Fruit fly (Drosophila melanogaster) whole organism, embryonic: ENCODE measurements around the gene mts.

Experiments
- CG1024 ChIP-seq: fragments of 200-800 bp; sonication (Bioruptor generic); IDR thresholded peaks from 2 replicates; pipeline ENCODE4 v1.3.6; 2022; ENCODE audit warnings: missing biosample characterization, missing genetic modification characterization
- CG12071 ChIP-seq: fragments of 200-800 bp; sonication (Bioruptor generic); optimal IDR thresholded peaks from 3 replicates; lab custom pipeline; 2018; ENCODE audit warnings: missing biosample characterization, mild to moderate bottlenecking, missing genetic modification characterization
- CG30403 ChIP-seq: fragments of 200-800 bp; sonication (Bioruptor generic); optimal IDR thresholded peaks from 3 replicates; lab custom pipeline; 2016; ENCODE audit warnings: missing biosample characterization, missing genetic modification characterization
- CG30431 ChIP-seq: fragments of 200-800 bp; sonication (Bioruptor generic); optimal IDR thresholded peaks from 2 replicates; lab custom pipeline; 2017; ENCODE audit warnings: missing biosample characterization, missing genetic modification characterization
- CG31441 ChIP-seq: fragments of 200-800 bp; sonication (Bioruptor generic); IDR thresholded peaks from 2 replicates; pipeline ENCODE4 v1.3.6; 2022; ENCODE audit warnings: missing biosample characterization, missing genetic modification characterization
- CG32767 ChIP-seq: fragments of 200-800 bp; sonication (Bioruptor generic); IDR thresholded peaks from 2 replicates; pipeline ENCODE4 v1.3.6; 2022; ENCODE audit warnings: missing biosample characterization, missing genetic modification characterization
- CG34376 ChIP-seq: fragments of 200-800 bp; sonication (Bioruptor generic); optimal IDR thresholded peaks from 2 replicates; lab custom pipeline; 2018; ENCODE audit warnings: missing biosample characterization, mild to moderate bottlenecking, missing genetic modification characterization
- CG8290 ChIP-seq, 3 experiments: fragments of 200-800 bp; sonication (Bioruptor generic); optimal IDR thresholded peaks; 2 replicates each; lab custom pipeline; 2016 to 2019; ENCODE audit warnings: missing biosample characterization in 3 of 3, missing genetic modification characterization in 3 of 3, mild to moderate bottlenecking in 2 of 3, moderate library complexity in 1 of 3
- CG9817 ChIP-seq: fragments of 200-800 bp; sonication (Bioruptor generic); optimal IDR thresholded peaks from 2 replicates; lab custom pipeline; 2018; ENCODE audit warnings: missing biosample characterization, mild to moderate bottlenecking, missing genetic modification characterization, moderate library complexity
- Chrac-16 ChIP-seq: fragments of 200-800 bp; sonication (Bioruptor generic); optimal IDR thresholded peaks from 3 replicates; lab custom pipeline; 2016; ENCODE audit warnings: missing biosample characterization, missing genetic modification characterization
- D19A ChIP-seq: fragments of 200-800 bp; optimal IDR thresholded peaks from 3 replicates; lab custom pipeline; 2019; ENCODE audit warnings: missing biosample characterization, mild to moderate bottlenecking, missing genetic modification characterization, moderate library complexity
- Elba2 ChIP-seq: fragments of 200-800 bp; sonication (Bioruptor generic); optimal IDR thresholded peaks from 3 replicates; lab custom pipeline; 2016; ENCODE audit warnings: missing biosample characterization, missing genetic modification characterization
- Fer2 ChIP-seq: fragments of 200-800 bp; sonication (Bioruptor generic); optimal IDR thresholded peaks from 2 replicates; lab custom pipeline; 2018; ENCODE audit warnings: missing biosample characterization, mild to moderate bottlenecking, missing genetic modification characterization, moderate library complexity
- HLH3B ChIP-seq: fragments of 200-800 bp; sonication (Bioruptor generic); IDR thresholded peaks from 2 replicates; pipeline ENCODE4 v1.3.6; 2022; ENCODE audit warnings: missing biosample characterization, missing genetic modification characterization
- HLH4C ChIP-seq: fragments of 200-800 bp; sonication (Bioruptor generic); IDR thresholded peaks from 3 replicates; pipeline ENCODE4 v1.3.6; 2022; ENCODE audit warnings: missing biosample characterization, missing genetic modification characterization; ENCODE audit not compliant: partially characterized antibody
- HmgZ ChIP-seq: fragments of 200-800 bp; sonication (Bioruptor generic); optimal IDR thresholded peaks from 2 replicates; lab custom pipeline; 2018; ENCODE audit warnings: missing biosample characterization, mild to moderate bottlenecking, missing genetic modification characterization
- Hr3 ChIP-seq: fragments of 200-800 bp; sonication (Bioruptor generic); optimal IDR thresholded peaks from 3 replicates; lab custom pipeline; 2016; ENCODE audit warnings: missing biosample characterization, missing genetic modification characterization
- Mrtf ChIP-seq: fragments of 200-800 bp; sonication (Bioruptor generic); IDR thresholded peaks from 3 replicates; pipeline ENCODE4 v1.3.6; 2022; ENCODE audit warnings: missing biosample characterization, missing genetic modification characterization
- NFAT ChIP-seq: fragments of 200-800 bp; sonication (Bioruptor generic); IDR thresholded peaks from 2 replicates; pipeline ENCODE4 v1.3.6; 2022; ENCODE audit warnings: missing biosample characterization, missing genetic modification characterization
- NfI ChIP-seq: fragments of 200-800 bp; sonication (Bioruptor generic); optimal IDR thresholded peaks from 3 replicates; lab custom pipeline; 2018; ENCODE audit warnings: missing biosample characterization, mild to moderate bottlenecking, missing genetic modification characterization, moderate library complexity
- Oaz ChIP-seq: fragments of 200-800 bp; sonication (Bioruptor generic); IDR thresholded peaks from 2 replicates; pipeline ENCODE4 v1.3.6; 2022; ENCODE audit warnings: missing biosample characterization, missing genetic modification characterization
- Ravus ChIP-seq: fragments of 200-800 bp; sonication (Bioruptor generic); IDR thresholded peaks from 2 replicates; pipeline ENCODE4 v1.3.6; 2022; ENCODE audit warnings: missing biosample characterization, missing genetic modification characterization
- Rfx ChIP-seq: fragments of 200-800 bp; sonication (Bioruptor generic); IDR thresholded peaks from 2 replicates; pipeline ENCODE4 v1.3.6; 2022; ENCODE audit warnings: missing biosample characterization, missing genetic modification characterization
- Side ChIP-seq: fragments of 200-800 bp; sonication (Bioruptor generic); optimal IDR thresholded peaks from 2 replicates; lab custom pipeline; 2016; ENCODE audit warnings: missing biosample characterization, missing genetic modification characterization
- Xrp1 ChIP-seq: fragments of 200-800 bp; sonication (Bioruptor generic); IDR thresholded peaks from 2 replicates; pipeline ENCODE4 v1.3.6; 2022; ENCODE audit warnings: missing biosample characterization, missing genetic modification characterization
- abd-A ChIP-seq: fragments of 200-800 bp; sonication (Bioruptor generic); optimal IDR thresholded peaks from 3 replicates; lab custom pipeline; 2019; ENCODE audit warnings: missing biosample characterization, mild to moderate bottlenecking, missing genetic modification characterization, moderate library complexity
- al ChIP-seq: fragments of 200-800 bp; sonication (Bioruptor generic); IDR thresholded peaks from 2 replicates; pipeline ENCODE4 v1.3.6; 2022; ENCODE audit warnings: missing biosample characterization, missing genetic modification characterization
- ap ChIP-seq: fragments of 200-800 bp; sonication (Bioruptor generic); IDR thresholded peaks from 2 replicates; pipeline ENCODE4 v1.3.6; 2022; ENCODE audit warnings: missing biosample characterization, missing genetic modification characterization
- ase ChIP-seq: fragments of 200-800 bp; sonication (Bioruptor generic); IDR thresholded peaks from 3 replicates; pipeline ENCODE4 v1.3.6; 2022; ENCODE audit warnings: missing biosample characterization, missing genetic modification characterization
- bsh ChIP-seq, 2 experiments: fragments of 200-800 bp; sonication (Bioruptor generic); optimal IDR thresholded peaks; 2 replicates each; lab custom pipeline; 2017 to 2018; ENCODE audit warnings: mild to moderate bottlenecking in 2 of 2, missing biosample characterization in 2 of 2, missing genetic modification characterization in 2 of 2, moderate library complexity in 1 of 2
- btn ChIP-seq: fragments of 200-800 bp; sonication (Bioruptor generic); optimal IDR thresholded peaks from 2 replicates; lab custom pipeline; 2016; ENCODE audit warnings: missing biosample characterization, missing genetic modification characterization
- cas ChIP-seq: fragments of 200-800 bp; sonication (Bioruptor generic); IDR thresholded peaks from 2 replicates; pipeline ENCODE4 v1.3.6; 2022; ENCODE audit warnings: missing biosample characterization, missing genetic modification characterization
- cato ChIP-seq: fragments of 200-800 bp; sonication (Bioruptor generic); optimal IDR thresholded peaks from 2 replicates; lab custom pipeline; 2016; ENCODE audit warnings: missing biosample characterization, missing genetic modification characterization, borderline replicate concordance
- crp ChIP-seq, 2 experiments: fragments of 200-800 bp; sonication (Bioruptor generic); optimal IDR thresholded peaks; 2 replicates in 1 of 2; 3 replicates in 1 of 2; lab custom pipeline; 2017; ENCODE audit warnings: missing biosample characterization in 2 of 2, missing genetic modification characterization in 2 of 2, mild to moderate bottlenecking in 1 of 2, moderate library complexity in 1 of 2
- danr ChIP-seq: fragments of 200-800 bp; sonication (Bioruptor generic); IDR thresholded peaks from 2 replicates; pipeline ENCODE4 v1.3.6; 2022; ENCODE audit warnings: missing biosample characterization, missing genetic modification characterization
- esg ChIP-seq: fragments of 200-800 bp; sonication (Bioruptor generic); conservative IDR thresholded peaks from 2 replicates; pipeline ENCODE4 v1.3.6; 2022; ENCODE audit warnings: missing biosample characterization, missing genetic modification characterization
- fd96Cb ChIP-seq: fragments of 200-800 bp; sonication (Bioruptor generic); optimal IDR thresholded peaks from 2 replicates; lab custom pipeline; 2018; ENCODE audit warnings: missing biosample characterization, mild to moderate bottlenecking, missing genetic modification characterization, moderate library complexity
- gcm2 ChIP-seq: fragments of 200-800 bp; sonication (Bioruptor generic); optimal IDR thresholded peaks from 2 replicates; lab custom pipeline; 2016; ENCODE audit warnings: missing biosample characterization, missing genetic modification characterization
- grau ChIP-seq: fragments of 200-800 bp; optimal IDR thresholded peaks from 3 replicates; lab custom pipeline; 2019; ENCODE audit warnings: missing biosample characterization, mild to moderate bottlenecking, missing genetic modification characterization, moderate library complexity
- ham ChIP-seq: fragments of 200-800 bp; sonication (Bioruptor generic); IDR thresholded peaks from 2 replicates; pipeline ENCODE4 v1.3.6; 2022; ENCODE audit warnings: missing biosample characterization, missing genetic modification characterization
- her ChIP-seq: fragments of 200-800 bp; sonication (Bioruptor generic); optimal IDR thresholded peaks from 2 replicates; lab custom pipeline; 2016; ENCODE audit warnings: missing biosample characterization, missing genetic modification characterization
- kay ChIP-seq: fragments of 200-800 bp; sonication (Bioruptor generic); optimal IDR thresholded peaks from 2 replicates; lab custom pipeline; 2016; ENCODE audit warnings: missing biosample characterization, missing genetic modification characterization
- lmd ChIP-seq: fragments of 200-800 bp; sonication (Bioruptor generic); IDR thresholded peaks from 2 replicates; pipeline ENCODE4 v1.3.6; 2022; ENCODE audit warnings: missing biosample characterization, missing genetic modification characterization
- nerfin-2 ChIP-seq: fragments of 200-800 bp; sonication (Bioruptor generic); IDR thresholded peaks from 2 replicates; pipeline ENCODE4 v1.3.6; 2022; ENCODE audit warnings: missing biosample characterization, missing genetic modification characterization; ENCODE audit not compliant: partially characterized antibody
- org-1 ChIP-seq: fragments of 200-800 bp; sonication (Bioruptor generic); optimal IDR thresholded peaks from 2 replicates; lab custom pipeline; 2017; ENCODE audit warnings: missing biosample characterization, missing genetic modification characterization
- pum ChIP-seq: fragments of 200-800 bp; sonication (Bioruptor generic); optimal IDR thresholded peaks from 2 replicates; lab custom pipeline; 2016; ENCODE audit warnings: missing biosample characterization, missing genetic modification characterization
- repo ChIP-seq: fragments of 200-800 bp; sonication (Bioruptor generic); optimal IDR thresholded peaks from 2 replicates; lab custom pipeline; 2016; ENCODE audit warnings: missing biosample characterization, missing genetic modification characterization
- tin ChIP-seq: fragments of 200-800 bp; sonication (Bioruptor generic); optimal IDR thresholded peaks from 3 replicates; lab custom pipeline; 2016; ENCODE audit warnings: missing biosample characterization, missing genetic modification characterization
- tna ChIP-seq: fragments of 200-800 bp; sonication (Bioruptor generic); IDR thresholded peaks from 2 replicates; pipeline ENCODE4 v1.3.6; 2022; ENCODE audit warnings: missing biosample characterization, missing genetic modification characterization; ENCODE audit not compliant: partially characterized antibody
- trem ChIP-seq: fragments of 200-800 bp; optimal IDR thresholded peaks from 3 replicates; lab custom pipeline; 2019; ENCODE audit warnings: missing biosample characterization, mild to moderate bottlenecking, missing genetic modification characterization, moderate library complexity
- wdn ChIP-seq: fragments of 200-800 bp; sonication (Bioruptor generic); IDR thresholded peaks from 2 replicates; pipeline ENCODE4 v1.3.6; 2022; ENCODE audit warnings: missing biosample characterization, missing genetic modification characterization
- zen ChIP-seq: fragments of 200-800 bp; sonication (Bioruptor generic); optimal IDR thresholded peaks from 3 replicates; lab custom pipeline; 2018; ENCODE audit warnings: missing biosample characterization, mild to moderate bottlenecking, missing genetic modification characterization, moderate library complexity

Gene mts

dm6 chr2L:7813357-7813756, 14.1 kb upstream of the mts start (continued):
- no peak for TF ChIP-seq Chrac-16 (GFP tag; lab: Kevin White, UChicago)
- no peak for TF ChIP-seq CG31441 (GFP tag; lab: Robert Waterston, UW)
- TF ChIP-seq NfI (GFP tag; lab: Kevin White, UChicago): peak; percentile 19
- TF ChIP-seq repo: no peak
- TF ChIP-seq Hr3 (GFP tag; lab: Kevin White, UChicago): no peak
- TF ChIP-seq kay (GFP tag; lab: Kevin White, UChicago): peak; percentile 51
- TF ChIP-seq HmgZ (tag; lab: Kevin White, UChicago): no peak
- TF ChIP-seq NFAT: peak; percentile 65; the same call in 1 of the 2 replicates
- no peak for TF ChIP-seq ase (GFP tag; lab: Robert Waterston, UW)
- TF ChIP-seq zen (tag; lab: Kevin White, UChicago): no peak
- TF ChIP-seq fd96Cb (tag; lab: Kevin White, UChicago): no peak
- no peak for TF ChIP-seq btn (GFP tag; lab: Kevin White, UChicago)
- TF ChIP-seq HLH3B (GFP tag; lab: Robert Waterston, UW): no peak; the same call in 1 of the 2 replicates
- TF ChIP-seq CG30431 (GFP tag; lab: Kevin White, UChicago): no peak
- no peak for TF ChIP-seq crp (GFP tag; optimal IDR thresholded peaks at IDR 0.05; lab: Kevin White, UChicago)
- TF ChIP-seq CG30403 (GFP tag; lab: Kevin White, UChicago): no peak
- no peak for TF ChIP-seq esg (GFP tag; lab: Robert Waterston, UW)
- no peak for TF ChIP-seq CG8290 (GFP tag; optimal IDR thresholded peaks at IDR 0.05; lab: Kevin White, UChicago)
- TF ChIP-seq CG8290 (tag; optimal IDR thresholded peaks at IDR 0.05; lab: Kevin White, UChicago): peak in 1 of 2 experiments; percentile 85
- TF ChIP-seq Rfx: peak; percentile 39; the same call in 1 of the 2 replicates
- TF ChIP-seq tna (GFP tag; lab: Robert Waterston, UW): no peak
- no peak for TF ChIP-seq trem (tag; lab: Kevin White, UChicago)
- peak; percentile 75 for TF ChIP-seq CG12071 (GFP tag; lab: Kevin White, UChicago)
- TF ChIP-seq Xrp1: peak; percentile 62
- TF ChIP-seq tin (GFP tag; lab: Kevin White, UChicago): no peak
- TF ChIP-seq al: no peak
- TF ChIP-seq danr (GFP tag; lab: Robert Waterston, UW): no peak
- TF ChIP-seq gcm2: peak; percentile 3
- peak; percentile 75 for TF ChIP-seq Fer2 (tag; lab: Kevin White, UChicago)
- no peak for TF ChIP-seq Elba2
- no peak for TF ChIP-seq HLH4C
- peak; percentile 52 for TF ChIP-seq CG34376 (GFP tag; lab: Kevin White, UChicago)
- peak; percentile 37; the same call in 1 of the 2 replicates for TF ChIP-seq wdn
- TF ChIP-seq Ravus (GFP tag; lab: Robert Waterston, UW): no peak
- TF ChIP-seq cato: no peak
- TF ChIP-seq lmd (GFP tag; lab: Robert Waterston, UW): no peak; the same call in 1 of the 2 replicates
- peak; percentile 62 for TF ChIP-seq Side (GFP tag; lab: Kevin White, UChicago)
- TF ChIP-seq grau: no peak
- TF ChIP-seq Mrtf (GFP tag; lab: Robert Waterston, UW): no peak
- no peak for TF ChIP-seq CG1024 (GFP tag; lab: Robert Waterston, UW)
- TF ChIP-seq pum (GFP tag; lab: Kevin White, UChicago): no peak
- TF ChIP-seq cas: no peak
- peak; percentile 35 for TF ChIP-seq org-1 (GFP tag; lab: Kevin White, UChicago)
- TF ChIP-seq ap (GFP tag; lab: Robert Waterston, UW): no peak
- TF ChIP-seq CG9817 (tag; lab: Kevin White, UChicago): no peak
- no peak for TF ChIP-seq nerfin-2 (GFP tag; lab: Robert Waterston, UW)
- TF ChIP-seq bsh (GFP tag; optimal IDR thresholded peaks at IDR 0.05; lab: Kevin White, UChicago): peak in 1 of 2 experiments; percentile 40
- peak; percentile 11 for TF ChIP-seq her (GFP tag; lab: Kevin White, UChicago)
- TF ChIP-seq ham (GFP tag; lab: Robert Waterston, UW): no peak
- TF ChIP-seq CG32767 (GFP tag; lab: Robert Waterston, UW): peak; percentile 46; the same call in 1 of the 2 replicates
- TF ChIP-seq D19A: peak; percentile 78
- no peak for TF ChIP-seq abd-A (tag; lab: Kevin White, UChicago)
- TF ChIP-seq Oaz (GFP tag; lab: Robert Waterston, UW): no peak
